Worm (Caenorhabditis elegans): ENCODE results near the gene C11E4.6.
"Not testable (repeated sequence)": the region's sequence is repeated elsewhere in the genome, so short reads cannot be mapped to it uniquely, and the experiment has no call there.

C11E4.6 gene

ce11 chrX:9622609-9623008 lies 12.2 kb downstream of the C11E4.6 start (continued):
- TF ChIP-seq ref-2 (tag; optimal IDR thresholded peaks at IDR 0.05) (no peak), lim-6 (tag; optimal IDR thresholded peaks at IDR 0.05) (no peak), unc-3 (GFP tag; conservative IDR thresholded peaks at IDR 0.05) (no peak), unc-3 (tag; optimal IDR thresholded peaks at IDR 0.05) (no peak), ceh-45 (GFP tag; IDR thresholded peaks at IDR 0.05) (no peak), ttx-3 (tag; optimal IDR thresholded peaks at IDR 0.05) (peak; percentile 31), ceh-31 (tag; optimal IDR thresholded peaks at IDR 0.05) (no peak), dve-1 (tag; optimal IDR thresholded peaks at IDR 0.05) (no peak), tbx-2 (tag; optimal IDR thresholded peaks at IDR 0.05) (no peak), ceh-22 (tag; optimal IDR thresholded peaks at IDR 0.05) (no peak), pros-1 (tag; optimal IDR thresholded peaks at IDR 0.05) (no peak), C38D4.7 (GFP tag; optimal IDR thresholded peaks at IDR 0.05) (peak; percentile 38), ceh-19 (GFP tag; optimal IDR thresholded peaks at IDR 0.05) (peak; percentile 13), hlh-30 (tag; optimal IDR thresholded peaks at IDR 0.05; ENCODE audit: insufficient read depth) (no peak), nhr-232 (tag; optimal IDR thresholded peaks at IDR 0.05) (peak; percentile 18), hlh-8 (tag; optimal IDR thresholded peaks at IDR 0.05) (no peak), rnt-1 (tag; optimal IDR thresholded peaks at IDR 0.05) (no peak), ahr-1 (tag; optimal IDR thresholded peaks at IDR 0.05) (no peak)

- TF ChIP-seq ceh-30, tbx-2, unc-42 (tag; optimal IDR thresholded peaks at IDR 0.05): not testable (repeated sequence)
Measured at ce11 chrX:9625824-9626223, 15.5 kb downstream of the C11E4.6 start, which contains the start of gene F34H10.1. Gene F34H10.1, plus strand, starts transcription at chrX:9626124.

ce11 chrX:9629552-9629951 lies 19.2 kb downstream of the C11E4.6 start:
- TF ChIP-seq ceh-2 (tag; optimal IDR thresholded peaks at IDR 0.05) = no peak
- no peak for TF ChIP-seq hlh-6 (tag; optimal IDR thresholded peaks at IDR 0.05)
- TF ChIP-seq unc-3 (GFP tag; conservative IDR thresholded peaks at IDR 0.05) = no peak
- no peak for TF ChIP-seq unc-3 (tag; optimal IDR thresholded peaks at IDR 0.05)
- no peak for TF ChIP-seq sox-2 (GFP tag; IDR thresholded peaks at IDR 0.05)
- no peak for TF ChIP-seq ceh-14 (tag; optimal IDR thresholded peaks at IDR 0.05)
- no peak for TF ChIP-seq ets-4 (tag; optimal IDR thresholded peaks at IDR 0.05)

- no peak for TF ChIP-seq zip-5 (tag; optimal IDR thresholded peaks at IDR 0.05)
- no peak for TF ChIP-seq ceh-31 (tag; optimal IDR thresholded peaks at IDR 0.05)
- TF ChIP-seq syd-9 (tag; optimal IDR thresholded peaks at IDR 0.05) = no peak
- no peak for TF ChIP-seq ceh-30 (tag; optimal IDR thresholded peaks at IDR 0.05)
- TF ChIP-seq ceh-14 (tag; optimal IDR thresholded peaks at IDR 0.05) = no peak
- no peak for TF ChIP-seq unc-42 (tag; optimal IDR thresholded peaks at IDR 0.05)
- TF ChIP-seq sdc-2 (tag; optimal IDR thresholded peaks at IDR 0.05) = no peak
Measured at ce11 chrX:9634925-9635324, 24.6 kb downstream of the C11E4.6 start, which contains the start of gene F34H10.3. Gene F34H10.3, minus strand, starts transcription at chrX:9635025.

- TF ChIP-seq ztf-16 (tag; optimal IDR thresholded peaks at IDR 0.05) (no peak), dmd-4 (tag; optimal IDR thresholded peaks at IDR 0.05; ENCODE audit: borderline replicate concordance) (no peak), dve-1 (tag; optimal IDR thresholded peaks at IDR 0.05) (no peak), hlh-13 (GFP tag; optimal IDR thresholded peaks at IDR 0.05) (no peak), odd-2 (tag; optimal IDR thresholded peaks at IDR 0.05) (no peak), elt-4 (tag; optimal IDR thresholded peaks at IDR 0.05) (no peak), ceh-6 (GFP tag; optimal IDR thresholded peaks at IDR 0.05) (no peak)
Measured at ce11 chrX:9635376-9635775, 25.0 kb downstream of the C11E4.6 start, which contains the start of gene F34H10.5. Gene F34H10.5, plus strand, starts transcription at chrX:9635676.

All from whole organism, late embryonic.